Fruit fly (Drosophila melanogaster): ENCODE results near the gene dpr8.

dpr8 gene

DNA sequence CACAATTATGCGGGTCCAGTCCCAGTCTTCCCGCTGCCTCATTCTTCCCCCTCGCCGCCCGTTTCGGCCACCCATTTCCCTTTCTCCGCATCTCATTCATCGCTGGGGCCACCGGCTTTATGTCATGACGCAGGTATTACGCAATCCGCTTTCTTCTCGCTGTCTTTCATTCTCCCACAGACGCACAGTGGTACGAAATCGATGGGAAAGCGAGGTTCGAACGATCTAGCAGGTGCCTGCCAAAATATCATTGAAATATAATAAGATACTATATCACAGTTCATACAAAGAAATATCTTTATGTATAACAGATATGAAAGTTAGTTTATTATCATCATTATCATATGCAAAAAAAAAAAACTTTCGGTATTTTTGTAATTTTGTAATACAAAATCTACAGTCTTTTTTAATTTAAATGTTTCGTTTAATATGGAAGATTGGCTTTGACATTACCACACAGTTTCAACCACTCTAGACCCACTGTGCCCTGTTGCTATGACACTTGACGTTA lies 161.6 kb downstream of the dpr8 start (continued):
- peak; percentile 14 for TF ChIP-seq CG18476 (GFP tag; optimal IDR thresholded peaks at IDR 0.05)
- peak; percentile 45 for TF ChIP-seq CG3407 (GFP tag; optimal IDR thresholded peaks at IDR 0.05)
- TF ChIP-seq Sox102F (GFP tag; optimal IDR thresholded peaks at IDR 0.05), result peak; percentile 82
- peak; percentile 49 for TF ChIP-seq onecut (GFP tag; IDR thresholded peaks at IDR 0.05)
- no peak for TF ChIP-seq Myb (GFP tag; optimal IDR thresholded peaks at IDR 0.05)
- TF ChIP-seq CG4328 (GFP tag; optimal IDR thresholded peaks at IDR 0.05), result peak; percentile 31
- peak; percentile 48 for TF ChIP-seq jumu (GFP tag; optimal IDR thresholded peaks at IDR 0.05)
- TF ChIP-seq CG15479 (GFP tag; optimal IDR thresholded peaks at IDR 0.05), result no peak
- TF ChIP-seq bbx (GFP tag; IDR thresholded peaks at IDR 0.05; ENCODE audit: partially characterized antibody), result no peak
- peak; percentile 63 for TF ChIP-seq ATbp (GFP tag; optimal IDR thresholded peaks at IDR 0.05)
- TF ChIP-seq Hr78 (GFP tag; optimal IDR thresholded peaks at IDR 0.05), result peak in 1 of 2 experiments; percentile 22
- no peak for TF ChIP-seq CG17612 (GFP tag; IDR thresholded peaks at IDR 0.05)
- no peak for TF ChIP-seq MTF-1 (GFP tag; optimal IDR thresholded peaks at IDR 0.05; ENCODE audit: borderline replicate concordance)
- TF ChIP-seq Kr (GFP tag; optimal IDR thresholded peaks at IDR 0.05), result no peak
- TF ChIP-seq unc-4 (GFP tag; IDR thresholded peaks at IDR 0.05; ENCODE audit: partially characterized antibody), result no peak
- no peak for TF ChIP-seq Mrtf (GFP tag; IDR thresholded peaks at IDR 0.05)
- TF ChIP-seq tio (GFP tag; optimal IDR thresholded peaks at IDR 0.05), result peak; percentile 73
- peak; percentile 12 for TF ChIP-seq Six4 (GFP tag; optimal IDR thresholded peaks at IDR 0.05)
- peak; percentile 66 for TF ChIP-seq CG9727 (GFP tag; optimal IDR thresholded peaks at IDR 0.05)
- peak; percentile 33 for TF ChIP-seq Usf (GFP tag; optimal IDR thresholded peaks at IDR 0.05)

- TF ChIP-seq gro (GFP tag; optimal IDR thresholded peaks at IDR 0.05) (no peak), CG6689 (GFP tag; IDR thresholded peaks at IDR 0.05) (peak; percentile 68), CG15696 (tag; optimal IDR thresholded peaks at IDR 0.05) (no peak), CG8924 (tag; optimal IDR thresholded peaks at IDR 0.05) (peak; percentile 58), tap (tag; optimal IDR thresholded peaks at IDR 0.05) (peak; percentile 41), kni (GFP tag; optimal IDR thresholded peaks at IDR 0.05) (no peak), dmrt99B (tag; optimal IDR thresholded peaks at IDR 0.05) (peak; percentile 87), CG1602 (GFP tag; optimal IDR thresholded peaks at IDR 0.05) (peak; percentile 20), YL-1 (GFP tag; optimal IDR thresholded peaks at IDR 0.05) (no peak), CG4617 (GFP tag; optimal IDR thresholded peaks at IDR 0.05; ENCODE audit: borderline replicate concordance) (no peak), luna (GFP tag; optimal IDR thresholded peaks at IDR 0.05) (no peak), CG6791 (GFP tag; IDR thresholded peaks at IDR 0.05; ENCODE audit: partially characterized antibody) (0 out of 3 replicates have a peak, but pooled peaks have one; percentile 28), CG34422 (GFP tag; IDR thresholded peaks at IDR 0.05) (peak; percentile 59; the same call in 2 of the 3 replicates), CG4854 (GFP tag; optimal IDR thresholded peaks at IDR 0.05) (no peak), tx (GFP tag; optimal IDR thresholded peaks at IDR 0.05) (no peak), fd102C (GFP tag; optimal IDR thresholded peaks at IDR 0.05) (no peak), hth (optimal IDR thresholded peaks at IDR 0.05) (no peak), row (GFP tag; IDR thresholded peaks at IDR 0.05) (peak; percentile 62; the same call in 2 of the 3 replicates), Ets65A (GFP tag) (no peak), CoRest (tag; optimal IDR thresholded peaks at IDR 0.05) (peak; percentile 39), Hmr (GFP tag; optimal IDR thresholded peaks at IDR 0.05) (no peak), Nf-YC (tag; optimal IDR thresholded peaks at IDR 0.05) (no peak), p53 (GFP tag; optimal IDR thresholded peaks at IDR 0.05) (no peak), Lhr (GFP tag; optimal IDR thresholded peaks at IDR 0.05) (peak; percentile 29), Mrtf (GFP tag; IDR thresholded peaks at IDR 0.05) (peak; percentile 12; the same call in 1 of the 3 replicates), chinmo (GFP tag; IDR thresholded peaks at IDR 0.05; ENCODE audit: partially characterized antibody) (no peak), tup (GFP tag; optimal IDR thresholded peaks at IDR 0.05) (no peak), Tbp (GFP tag; optimal IDR thresholded peaks at IDR 0.05) (no peak), hbn (GFP tag; IDR thresholded peaks at IDR 0.05; ENCODE audit: partially characterized antibody) (no peak), Nf-YB (GFP tag; optimal IDR thresholded peaks at IDR 0.05) (peak; percentile 19)
Observed at dm6 chrX:14493779-14494401, 171.9 kb downstream of the dpr8 start.

Data from whole organism, embryonic.